Fruit fly (Drosophila melanogaster): ENCODE data around the gene NimC3.

DNA sequence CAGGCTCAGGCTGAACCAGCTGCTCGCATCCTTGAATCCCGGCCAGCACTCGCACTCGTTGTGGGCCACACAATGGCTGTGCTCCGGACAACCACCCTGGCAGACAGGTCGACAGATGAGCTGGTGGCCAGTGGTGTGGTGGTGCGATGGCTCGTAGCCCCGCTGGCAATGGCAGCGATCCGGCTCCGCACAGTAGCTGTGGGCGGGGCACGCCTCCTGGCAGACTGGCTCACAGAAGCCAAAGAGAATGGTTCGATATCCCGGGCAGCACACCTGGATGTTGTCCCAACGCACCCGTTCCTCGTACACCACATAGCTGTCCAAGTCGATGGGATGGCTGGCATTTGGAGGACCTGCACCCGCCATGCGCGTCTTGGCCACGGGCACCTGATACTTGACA lies 354 bp downstream of the NimC3 start:
- TF ChIP-seq psq (optimal IDR thresholded peaks at IDR 0.05) (no peak), insv (optimal IDR thresholded peaks at IDR 0.05) (no peak), h (optimal IDR thresholded peaks at IDR 0.05) (no peak)
